Fruit fly (Drosophila melanogaster) Kc167 (cell line): ENCODE data around the gene CG15177.

Experiments used
- Myc ChIP-seq: fragments of >200 bp; optimal IDR thresholded peaks from 2 replicates; lab custom pipeline; 2017; ENCODE audit warnings: missing external identifiers
- Sin3A ChIP-seq: fragments of >200 bp; optimal IDR thresholded peaks from 2 replicates; lab custom pipeline; 2018; ENCODE audit warnings: missing external identifiers
- h ChIP-seq: fragments of >200 bp; optimal IDR thresholded peaks from 3 replicates; lab custom pipeline; 2018; ENCODE audit warnings: missing external identifiers
- insv ChIP-seq: fragments of >200 bp; optimal IDR thresholded peaks from 3 replicates; lab custom pipeline; 2018; ENCODE audit warnings: missing external identifiers
- psq ChIP-seq: fragments of >200 bp; optimal IDR thresholded peaks from 2 replicates; lab custom pipeline; 2017; ENCODE audit warnings: missing external identifiers
- ttk ChIP-seq: sonication (Bioruptor generic); optimal IDR thresholded peaks from 2 replicates; lab custom pipeline; 2017; ENCODE audit warnings: missing external identifiers

CG15177 gene

dm6 chr3R:6657278-6658246 lies 28.4 kb upstream of the CG15177 start, which contains the start of the genes CG1307 and twr:
CG1307 (minus strand) TSS chr3R:6657442.
twr (plus strand) TSS chr3R:6657882.
- TF ChIP-seq Sin3A (lab: Kevin White, UChicago) (no peak), ttk (lab: Kevin White, UChicago) (no peak), h (no peak), insv (lab: Kevin White, UChicago) (no peak), Myc (lab: Kevin White, UChicago) (no peak), psq (lab: Kevin White, UChicago) (no peak)

- TF ChIP-seq Myc (lab: Kevin White, UChicago) (no peak), ttk (lab: Kevin White, UChicago) (no peak), insv (lab: Kevin White, UChicago) (no peak), Sin3A (lab: Kevin White, UChicago) (no peak), psq (lab: Kevin White, UChicago) (no peak), h (no peak)
Measured at dm6 chr3R:6646740-6647139, 17.6 kb upstream of the CG15177 start, which contains the start of gene Taf1. Taf1 (plus strand) TSS chr3R:6646889.

dm6 chr3R:6644334-6644733 lies 15.2 kb upstream of the CG15177 start, which contains the start of gene Ass:
Ass (minus strand) TSS chr3R:6644434.
- TF ChIP-seq Sin3A (lab: Kevin White, UChicago) (no peak), insv (lab: Kevin White, UChicago) (no peak), Myc (lab: Kevin White, UChicago) (no peak), psq (lab: Kevin White, UChicago) (no peak), h (no peak), ttk (lab: Kevin White, UChicago) (no peak)

- no peak for TF ChIP-seq insv (lab: Kevin White, UChicago)
- TF ChIP-seq h: no peak
- no peak for TF ChIP-seq Myc (lab: Kevin White, UChicago)
- TF ChIP-seq Sin3A (lab: Kevin White, UChicago): no peak
Measured at dm6 chr3R:6640932-6641331, 11.8 kb upstream of the CG15177 start, which contains the start of gene CG31286. CG31286 (plus strand) TSS chr3R:6641232.

dm6 chr3R:6629851-6630250 lies 730 bp upstream of the CG15177 start, which contains the start of gene sunz:
sunz (plus strand) TSS chr3R:6630151.
- TF ChIP-seq ttk (lab: Kevin White, UChicago) (no peak), Myc (lab: Kevin White, UChicago) (no peak), psq (lab: Kevin White, UChicago) (no peak), insv (lab: Kevin White, UChicago) (no peak), h (no peak), Sin3A (lab: Kevin White, UChicago) (no peak)

- no peak for TF ChIP-seq h
Measured at dm6 chr3R:6627800-6628199, 1.3 kb downstream of the CG15177 start, which contains the start of gene sowi. sowi (minus strand) TSS chr3R:6627900.

- TF ChIP-seq ttk (lab: Kevin White, UChicago) (no peak), Myc (lab: Kevin White, UChicago) (no peak), Sin3A (lab: Kevin White, UChicago) (no peak), insv (lab: Kevin White, UChicago) (no peak), psq (lab: Kevin White, UChicago) (no peak), h (no peak)
Measured at dm6 chr3R:6608814-6609213, 20.3 kb downstream of the CG15177 start, which contains the start of gene glob2. glob2 (minus strand) TSS chr3R:6608914.

- TF ChIP-seq psq (lab: Kevin White, UChicago) (no peak), insv (lab: Kevin White, UChicago) (no peak), Sin3A (lab: Kevin White, UChicago) (no peak), Myc (lab: Kevin White, UChicago) (no peak), ttk (lab: Kevin White, UChicago) (no peak), h (no peak)
Measured at dm6 chr3R:6605142-6605541, 24.0 kb downstream of the CG15177 start.

- no peak for TF ChIP-seq Myc (lab: Kevin White, UChicago)
Measured at dm6 chr3R:6600942-6601341, 28.2 kb downstream of the CG15177 start, which contains the start of gene CG31482. CG31482 (plus strand) TSS chr3R:6601242.

dm6 chr3R:6597922-6598321 lies 31.2 kb downstream of the CG15177 start, which contains the start of gene CG1138:
CG1138 (minus strand) TSS chr3R:6598022.
- no peak for TF ChIP-seq psq (lab: Kevin White, UChicago)
- no peak for TF ChIP-seq insv (lab: Kevin White, UChicago)
- TF ChIP-seq h: no peak
- TF ChIP-seq Sin3A (lab: Kevin White, UChicago): no peak
- TF ChIP-seq ttk (lab: Kevin White, UChicago): no peak
- TF ChIP-seq Myc (lab: Kevin White, UChicago): no peak

- TF ChIP-seq Sin3A (lab: Kevin White, UChicago): no peak
- no peak for TF ChIP-seq h
- no peak for TF ChIP-seq ttk (lab: Kevin White, UChicago)
- no peak for TF ChIP-seq Myc (lab: Kevin White, UChicago)
- no peak for TF ChIP-seq psq (lab: Kevin White, UChicago)
Measured at dm6 chr3R:6593068-6593567, 36.0 kb downstream of the CG15177 start, which contains the start of gene dpr11. dpr11 (minus strand) TSS chr3R:6593330.

dm6 chr3R:6580484-6580883 lies 48.6 kb downstream of the CG15177 start, which contains the start of gene CG2336:
CG2336 (plus strand) TSS chr3R:6580784.
- TF ChIP-seq Myc (lab: Kevin White, UChicago) (no peak), insv (lab: Kevin White, UChicago) (no peak), Sin3A (lab: Kevin White, UChicago) (no peak)
